Fruit fly (Drosophila melanogaster): ENCODE results near the gene Pus7.
A peak's percentile ranks its signal among the peaks of the same experiment; 100 is the strongest.

Pus7 gene

DNA sequence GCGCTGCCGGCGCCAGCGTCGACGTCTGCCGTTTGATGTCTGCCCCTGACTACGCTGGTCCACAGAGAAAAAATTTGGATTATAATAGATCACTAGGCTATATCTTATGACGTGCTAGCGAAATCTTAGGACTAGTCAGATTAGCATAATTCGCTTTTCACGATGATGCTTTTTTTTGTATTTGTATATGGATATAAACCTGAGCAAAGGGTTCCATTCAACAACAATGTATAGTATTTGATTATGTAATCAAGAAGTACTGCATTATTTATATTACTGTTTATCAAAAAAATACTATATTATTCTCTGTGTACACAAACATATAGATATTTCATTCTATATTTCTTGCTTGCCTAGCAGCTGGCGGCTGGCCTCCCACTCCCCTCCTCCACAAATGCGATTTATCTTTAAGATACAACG is 37.3 kb downstream of the Pus7 start (continued):
- TF ChIP-seq CG8319 (GFP tag; optimal IDR thresholded peaks at IDR 0.05) (no peak), CG7368 (GFP tag; optimal IDR thresholded peaks at IDR 0.05) (no peak), CG8119 (GFP tag; IDR thresholded peaks at IDR 0.05) (peak; percentile 76), svp (GFP tag) (no peak), lz (GFP tag; optimal IDR thresholded peaks at IDR 0.05) (peak; percentile 12), Sox14 (GFP tag; optimal IDR thresholded peaks at IDR 0.05) (peak; percentile 33), eg (GFP tag; IDR thresholded peaks at IDR 0.05) (peak; percentile 81), CG10631 (GFP tag; optimal IDR thresholded peaks at IDR 0.05) (peak; percentile 63), Sox15 (GFP tag; optimal IDR thresholded peaks at IDR 0.05) (peak; percentile 17), CG6792 (GFP tag; optimal IDR thresholded peaks at IDR 0.05) (peak; percentile 34), CG6808 (GFP tag; optimal IDR thresholded peaks at IDR 0.05) (peak; percentile 24), vri (GFP tag; optimal IDR thresholded peaks at IDR 0.05) (peak; percentile 12), Eip75B (GFP tag; optimal IDR thresholded peaks at IDR 0.05) (peak; percentile 38), CG15336 (GFP tag; IDR thresholded peaks at IDR 0.05) (peak; percentile 80)

DNA sequence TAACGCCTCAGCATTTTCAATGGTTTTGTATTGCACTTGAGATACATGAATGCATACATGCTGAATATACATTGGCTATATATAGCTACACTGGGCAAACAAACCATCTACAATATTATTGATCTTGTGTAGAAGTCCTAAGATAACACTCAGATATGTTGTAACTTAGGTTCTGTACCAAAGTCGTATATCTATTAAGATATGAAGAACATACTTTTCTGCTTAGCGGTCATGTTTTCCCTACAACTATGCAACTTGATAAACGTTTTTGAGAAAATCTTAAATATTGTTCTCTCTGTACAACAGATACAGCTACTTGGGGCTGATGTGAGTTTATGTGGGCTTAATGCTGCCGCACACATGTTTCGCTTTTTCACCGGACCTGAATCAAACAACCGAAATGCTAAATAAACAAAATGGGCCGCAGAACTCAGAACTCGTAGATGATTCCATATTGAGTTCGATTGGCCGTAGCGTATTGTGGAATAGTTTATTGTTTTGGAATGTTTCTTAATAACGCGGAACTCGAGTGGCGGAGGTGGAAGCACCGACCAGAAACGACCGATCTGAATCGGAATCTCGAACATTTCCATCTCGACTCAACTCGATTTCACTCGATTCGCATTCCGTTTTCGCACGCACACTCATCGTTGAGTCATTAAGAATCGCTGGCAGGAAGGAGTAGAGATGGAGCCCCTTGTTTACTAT is 39.5 kb downstream of the Pus7 start:
- TF ChIP-seq Hr4 (GFP tag; optimal IDR thresholded peaks at IDR 0.05) = peak; percentile 53
- TF ChIP-seq Hr38 (GFP tag; optimal IDR thresholded peaks at IDR 0.05) = no peak
- peak; percentile 12 for TF ChIP-seq CG6276 (GFP tag; optimal IDR thresholded peaks at IDR 0.05)
- TF ChIP-seq spab (GFP tag; optimal IDR thresholded peaks at IDR 0.05) = peak; percentile 35
- peak; percentile 29 for TF ChIP-seq CG3919 (GFP tag; optimal IDR thresholded peaks at IDR 0.05)
- TF ChIP-seq CG11762 (GFP tag; optimal IDR thresholded peaks at IDR 0.05; ENCODE audit: insufficient read depth) = no peak
- peak; percentile 55 for TF ChIP-seq pdm3 (GFP tag; optimal IDR thresholded peaks at IDR 0.05)
- no peak for TF ChIP-seq topi (GFP tag; optimal IDR thresholded peaks at IDR 0.05)
- TF ChIP-seq Sox15 (GFP tag; optimal IDR thresholded peaks at IDR 0.05) = no peak
- peak; percentile 80 for TF ChIP-seq CG15336 (GFP tag; IDR thresholded peaks at IDR 0.05)
- TF ChIP-seq fd85E (GFP tag; optimal IDR thresholded peaks at IDR 0.05) = no peak
- TF ChIP-seq Gug (GFP tag; IDR thresholded peaks at IDR 0.05) = 0 out of 2 replicates have a peak, but pooled peaks have one; percentile 60
- peak; percentile 22 for TF ChIP-seq CG6792 (GFP tag; optimal IDR thresholded peaks at IDR 0.05)
- no peak for TF ChIP-seq svp (GFP tag)
- TF ChIP-seq Ets21C (GFP tag; optimal IDR thresholded peaks at IDR 0.05) = no peak
- TF ChIP-seq CG4318 (GFP tag; optimal IDR thresholded peaks at IDR 0.05) = no peak
- peak; percentile 45 for TF ChIP-seq CG10631 (GFP tag; optimal IDR thresholded peaks at IDR 0.05)
- peak; percentile 75 for TF ChIP-seq CG6163 (GFP tag; IDR thresholded peaks at IDR 0.05)
- TF ChIP-seq Met (GFP tag; optimal IDR thresholded peaks at IDR 0.05) = peak; percentile 16
- peak in 1 of 2 experiments; percentile 62 for TF ChIP-seq ss (GFP tag; optimal IDR thresholded peaks at IDR 0.05)
- TF ChIP-seq CG6808 (GFP tag; optimal IDR thresholded peaks at IDR 0.05) = peak; percentile 63
- TF ChIP-seq CG32006 (GFP tag; optimal IDR thresholded peaks at IDR 0.05) = peak; percentile 58
- peak; percentile 43; the same call in 1 of the 3 replicates for TF ChIP-seq CG8119 (GFP tag; IDR thresholded peaks at IDR 0.05)
- peak; percentile 17 for TF ChIP-seq dac (GFP tag; optimal IDR thresholded peaks at IDR 0.05)
- TF ChIP-seq CG11294 (GFP tag; IDR thresholded peaks at IDR 0.05) = 0 out of 2 replicates have a peak, but pooled peaks have one; percentile 37
- TF ChIP-seq CG31627 (GFP tag; optimal IDR thresholded peaks at IDR 0.05) = no peak
- peak; percentile 62 for TF ChIP-seq Ets96B (tag; optimal IDR thresholded peaks at IDR 0.05)
- peak; percentile 38 for TF ChIP-seq fkh (GFP tag; optimal IDR thresholded peaks at IDR 0.05)
- peak; percentile 38 for TF ChIP-seq OdsH (GFP tag; optimal IDR thresholded peaks at IDR 0.05)
- TF ChIP-seq CG7368 (GFP tag; optimal IDR thresholded peaks at IDR 0.05) = peak; percentile 29
- no peak for TF ChIP-seq CG8632 (GFP tag; optimal IDR thresholded peaks at IDR 0.05)
- peak; percentile 40 for TF ChIP-seq achi (GFP tag; optimal IDR thresholded peaks at IDR 0.05)
- TF ChIP-seq dsx (GFP tag; optimal IDR thresholded peaks at IDR 0.05; ENCODE audit: poor library complexity, severe bottlenecking) = peak; percentile 42
- TF ChIP-seq Smox (GFP tag; optimal IDR thresholded peaks at IDR 0.05) = no peak
- TF ChIP-seq Blimp-1 (GFP tag; optimal IDR thresholded peaks at IDR 0.05) = no peak
- TF ChIP-seq CG6854 (GFP tag; optimal IDR thresholded peaks at IDR 0.05) = no peak
- TF ChIP-seq CG34406 (GFP tag; optimal IDR thresholded peaks at IDR 0.05) = peak; percentile 20
- no peak for TF ChIP-seq cyc (GFP tag; optimal IDR thresholded peaks at IDR 0.05)
- TF ChIP-seq CG16779 (tag; optimal IDR thresholded peaks at IDR 0.05) = peak; percentile 23
- TF ChIP-seq acj6 (GFP tag; optimal IDR thresholded peaks at IDR 0.05) = peak; percentile 48
- no peak for TF ChIP-seq CG9139 (GFP tag; optimal IDR thresholded peaks at IDR 0.05)
- TF ChIP-seq Sox14 (GFP tag; optimal IDR thresholded peaks at IDR 0.05) = peak; percentile 47

Data from whole organism, prepupa.